Fruit fly (Drosophila melanogaster) whole organism, adult: ENCODE results near the gene CG4438.
A peak's percentile ranks its signal among the peaks of the same experiment; 100 is the strongest.

Experiments
- CG11617 ChIP-seq: fragments of 200-800 bp; sonication (Bioruptor generic); optimal IDR thresholded peaks from 2 replicates; lab custom pipeline; 2017; ENCODE audit warnings: mild to moderate bottlenecking, missing biosample characterization, missing genetic modification reagents, missing genetic modification characterization
- CG12768 ChIP-seq: fragments of 200-800 bp; sonication (Bioruptor generic); optimal IDR thresholded peaks from 2 replicates; lab custom pipeline; 2017; ENCODE audit warnings: missing biosample characterization, missing genetic modification characterization, mild to moderate bottlenecking, moderate library complexity, missing genetic modification reagents
- CG14711 ChIP-seq: fragments of 200-800 bp; sonication (Bioruptor generic); optimal IDR thresholded peaks from 2 replicates; lab custom pipeline; 2018; ENCODE audit warnings: missing biosample characterization, mild to moderate bottlenecking, missing genetic modification characterization, moderate library complexity
- CG1620 ChIP-seq: fragments of 200-800 bp; sonication (Bioruptor generic); optimal IDR thresholded peaks from 2 replicates; lab custom pipeline; 2016; ENCODE audit warnings: missing biosample characterization, missing genetic modification characterization
- CG33017 ChIP-seq: fragments of 200-800 bp; sonication (Bioruptor generic); optimal IDR thresholded peaks from 2 replicates; lab custom pipeline; 2018; ENCODE audit warnings: missing biosample characterization, mild to moderate bottlenecking, missing genetic modification characterization, moderate library complexity
- CG5204 ChIP-seq: fragments of 200-800 bp; sonication (Bioruptor generic); optimal IDR thresholded peaks from 2 replicates; lab custom pipeline; 2016; ENCODE audit warnings: missing biosample characterization, missing genetic modification characterization
- CG7045 ChIP-seq: fragments of 200-800 bp; sonication (Bioruptor generic); optimal IDR thresholded peaks from 2 replicates; lab custom pipeline; 2017; ENCODE audit warnings: missing biosample characterization, mild to moderate bottlenecking, missing genetic modification characterization
- CG7101 ChIP-seq: fragments of 200-800 bp; sonication (Bioruptor generic); optimal IDR thresholded peaks from 2 replicates; lab custom pipeline; 2018; ENCODE audit warnings: missing biosample characterization, mild to moderate bottlenecking, missing genetic modification characterization, moderate library complexity
- Clk ChIP-seq: fragments of 200-800 bp; sonication (Bioruptor generic); optimal IDR thresholded peaks from 2 replicates; lab custom pipeline; 2017; ENCODE audit warnings: missing biosample characterization, missing genetic modification characterization
- Crg-1 ChIP-seq: fragments of 200-800 bp; sonication (Bioruptor generic); optimal IDR thresholded peaks from 2 replicates; lab custom pipeline; 2016; ENCODE audit warnings: missing biosample characterization, missing genetic modification characterization
- Hr96 ChIP-seq: fragments of 200-800 bp; sonication (Bioruptor generic); optimal IDR thresholded peaks from 2 replicates; lab custom pipeline; 2016; ENCODE audit warnings: missing biosample characterization, missing genetic modification characterization
- Mnt ChIP-seq: fragments of 200-800 bp; sonication (Bioruptor generic); optimal IDR thresholded peaks from 2 replicates; lab custom pipeline; 2016; ENCODE audit warnings: missing biosample characterization, mild to moderate bottlenecking, missing genetic modification characterization
- bab1 ChIP-seq: fragments of 200-800 bp; sonication (Bioruptor generic); optimal IDR thresholded peaks from 3 replicates; lab custom pipeline; 2019; ENCODE audit warnings: missing biosample characterization, mild to moderate bottlenecking, missing genetic modification characterization, moderate library complexity
- cic ChIP-seq: fragments of 200-800 bp; sonication (Bioruptor generic); optimal IDR thresholded peaks from 2 replicates; lab custom pipeline; 2017; ENCODE audit warnings: missing biosample characterization, mild to moderate bottlenecking, missing genetic modification characterization, moderate library complexity
- cnc ChIP-seq, 2 experiments: fragments of >200 bp; optimal IDR thresholded peaks; 2 replicates each; lab custom pipeline; 2017
- kay ChIP-seq: fragments of 200-800 bp; sonication (Bioruptor generic); peaks from one replicate; lab custom pipeline; 2016; ENCODE audit warnings: missing biosample characterization, missing genetic modification characterization, borderline replicate concordance
- ovo ChIP-seq: fragments of 200-800 bp; sonication (Bioruptor generic); optimal IDR thresholded peaks from 2 replicates; lab custom pipeline; 2016; ENCODE audit warnings: missing biosample characterization, missing genetic modification characterization
- pad ChIP-seq: fragments of 200-800 bp; sonication (Bioruptor generic); optimal IDR thresholded peaks from 3 replicates; lab custom pipeline; 2017; ENCODE audit warnings: missing biosample characterization, missing genetic modification characterization, mild to moderate bottlenecking, moderate library complexity, missing genetic modification reagents
- tj ChIP-seq: fragments of 200-800 bp; sonication (Bioruptor generic); optimal IDR thresholded peaks from 3 replicates; lab custom pipeline; 2017; ENCODE audit warnings: missing biosample characterization, mild to moderate bottlenecking, missing genetic modification characterization, moderate library complexity
- toe ChIP-seq: fragments of 200-800 bp; sonication (Bioruptor generic); optimal IDR thresholded peaks from 2 replicates; lab custom pipeline; 2016; ENCODE audit warnings: missing biosample characterization, missing genetic modification characterization

CG4438 gene

dm6 chr2L:9386270-9386669 is 11.5 kb downstream of the CG4438 start:
- TF ChIP-seq toe: no peak
- peak; percentile 98 for TF ChIP-seq pad (GFP tag; lab: Kevin White, UChicago)
- peak; percentile 20 for TF ChIP-seq kay

- TF ChIP-seq toe (no peak), bab1 (GFP tag; lab: Kevin White, UChicago) (no peak), Crg-1 (GFP tag; lab: Kevin White, UChicago) (no peak), pad (GFP tag; lab: Kevin White, UChicago) (no peak), cic (no peak), CG1620 (GFP tag; lab: Kevin White, UChicago) (no peak), CG7045 (GFP tag; lab: Kevin White, UChicago) (no peak), CG7101 (tag; lab: Kevin White, UChicago) (no peak), Clk (GFP tag; lab: Kevin White, UChicago) (no peak), ovo (GFP tag; lab: Kevin White, UChicago) (no peak)
These were observed 20.0 kb downstream of the CG4438 start for dm6 chr2L:9377789-9378188.

dm6 chr2L:9369724-9370123 is 28.1 kb downstream of the CG4438 start:
- no peak for TF ChIP-seq pad (GFP tag; lab: Kevin White, UChicago)
- no peak for TF ChIP-seq cnc (optimal IDR thresholded peaks at IDR 0.05; lab: Kevin White, UChicago)
- TF ChIP-seq Hr96: no peak
- no peak for TF ChIP-seq CG1620 (GFP tag; lab: Kevin White, UChicago)
- no peak for TF ChIP-seq Mnt (GFP tag; lab: Kevin White, UChicago)
- no peak for TF ChIP-seq CG7045 (GFP tag; lab: Kevin White, UChicago)
- no peak for TF ChIP-seq toe
- TF ChIP-seq CG5204: no peak
- no peak for TF ChIP-seq CG33017 (tag; lab: Kevin White, UChicago)
- TF ChIP-seq tj: no peak
- no peak for TF ChIP-seq Crg-1 (GFP tag; lab: Kevin White, UChicago)
- no peak for TF ChIP-seq CG11617 (GFP tag; lab: Kevin White, UChicago)
- no peak for TF ChIP-seq kay
- no peak for TF ChIP-seq bab1 (GFP tag; lab: Kevin White, UChicago)
- no peak for TF ChIP-seq CG14711 (tag; lab: Kevin White, UChicago)
- no peak for TF ChIP-seq ovo (GFP tag; lab: Kevin White, UChicago)
- TF ChIP-seq CG7101 (tag; lab: Kevin White, UChicago): no peak
- TF ChIP-seq cic: no peak
- TF ChIP-seq Clk (GFP tag; lab: Kevin White, UChicago): no peak
- TF ChIP-seq CG12768 (GFP tag; lab: Kevin White, UChicago): no peak

dm6 chr2L:9367340-9367739 is 30.4 kb downstream of the CG4438 start, which contains the start of gene CG34181:
TSS of gene CG34181 (plus strand) at chr2L:9367640.
- TF ChIP-seq kay: no peak
- no peak for TF ChIP-seq CG1620 (GFP tag; lab: Kevin White, UChicago)
- no peak for TF ChIP-seq CG12768 (GFP tag; lab: Kevin White, UChicago)
- TF ChIP-seq pad (GFP tag; lab: Kevin White, UChicago): no peak
- no peak for TF ChIP-seq toe
- no peak for TF ChIP-seq tj
- TF ChIP-seq Mnt (GFP tag; lab: Kevin White, UChicago): no peak
- no peak for TF ChIP-seq CG5204
- TF ChIP-seq CG7045 (GFP tag; lab: Kevin White, UChicago): no peak
- no peak for TF ChIP-seq Crg-1 (GFP tag; lab: Kevin White, UChicago)
- TF ChIP-seq cnc (optimal IDR thresholded peaks at IDR 0.05; lab: Kevin White, UChicago): no peak
- no peak for TF ChIP-seq Clk (GFP tag; lab: Kevin White, UChicago)

dm6 chr2L:9350170-9350569 is 47.6 kb downstream of the CG4438 start, which contains the start of gene CG13110:
TSS of gene CG13110 (plus strand) at chr2L:9350470.
- TF ChIP-seq cnc (optimal IDR thresholded peaks at IDR 0.05; lab: Kevin White, UChicago) (no peak), CG5204 (no peak), pad (GFP tag; lab: Kevin White, UChicago) (no peak), Clk (GFP tag; lab: Kevin White, UChicago) (no peak), bab1 (GFP tag; lab: Kevin White, UChicago) (no peak), kay (no peak), tj (no peak), toe (no peak), ovo (GFP tag; lab: Kevin White, UChicago) (no peak), CG14711 (tag; lab: Kevin White, UChicago) (no peak), Crg-1 (GFP tag; lab: Kevin White, UChicago) (no peak), Hr96 (no peak), CG33017 (tag; lab: Kevin White, UChicago) (no peak)

dm6 chr2L:9349246-9349645 is 48.5 kb downstream of the CG4438 start, which contains the start of gene CG43350:
TSS of gene CG43350 (plus strand) at chr2L:9349546.
- no peak for TF ChIP-seq bab1 (GFP tag; lab: Kevin White, UChicago)
- no peak for TF ChIP-seq ovo (GFP tag; lab: Kevin White, UChicago)
- no peak for TF ChIP-seq CG5204
- TF ChIP-seq Mnt (GFP tag; lab: Kevin White, UChicago): no peak
- no peak for TF ChIP-seq CG12768 (GFP tag; lab: Kevin White, UChicago)
- no peak for TF ChIP-seq tj
- no peak for TF ChIP-seq CG1620 (GFP tag; lab: Kevin White, UChicago)
- no peak for TF ChIP-seq Crg-1 (GFP tag; lab: Kevin White, UChicago)
- TF ChIP-seq Clk (GFP tag; lab: Kevin White, UChicago): no peak
- TF ChIP-seq pad (GFP tag; lab: Kevin White, UChicago): no peak
- no peak for TF ChIP-seq CG14711 (tag; lab: Kevin White, UChicago)
- no peak for TF ChIP-seq CG11617 (GFP tag; lab: Kevin White, UChicago)
- no peak for TF ChIP-seq kay
- TF ChIP-seq toe: no peak
- no peak for TF ChIP-seq cic
- no peak for TF ChIP-seq cnc (optimal IDR thresholded peaks at IDR 0.05; lab: Kevin White, UChicago)
- no peak for TF ChIP-seq CG7101 (tag; lab: Kevin White, UChicago)
- no peak for TF ChIP-seq Hr96
- TF ChIP-seq CG7045 (GFP tag; lab: Kevin White, UChicago): no peak
